Worm (Caenorhabditis elegans) whole organism, L3 larva: ENCODE measurements around the gene srw-69.

ENCODE experiments used
- R02D3.7 ChIP-seq: fragments of 150-350 bp; optimal IDR thresholded peaks from 2 replicates; lab custom pipeline; 2014; ENCODE audit warnings: missing biosample characterization, missing genetic modification characterization
- ama-1 ChIP-seq: fragments of 150-350 bp; optimal IDR thresholded peaks from 2 replicates; lab custom pipeline; 2018
- ceh-82 ChIP-seq: fragments of 150-350 bp; optimal IDR thresholded peaks from 2 replicates; lab custom pipeline; 2014; ENCODE audit warnings: missing biosample characterization, missing genetic modification characterization
- egl-27 ChIP-seq: sonication (generic microtip); optimal IDR thresholded peaks from 4 replicates; lab custom pipeline; 2017; ENCODE audit warnings: missing biosample characterization, missing genetic modification reagents, missing genetic modification characterization
- elt-2 ChIP-seq: sonication (generic microtip); optimal IDR thresholded peaks from 2 replicates; lab custom pipeline; 2016; ENCODE audit warnings: missing genetic modification reagents, mild to moderate bottlenecking, missing genetic modification characterization, missing compliant biosample characterization
- elt-3 ChIP-seq, 3 experiments: fragments of 150-350 bp in 1 of 3; sonication (generic microtip) in 2 of 3; optimal IDR thresholded peaks; 2 replicates in 2 of 3; 4 replicates in 1 of 3; lab custom pipeline; 2014 to 2017; ENCODE audit warnings: missing biosample characterization in 3 of 3, missing genetic modification characterization in 3 of 3
- fkh-10 ChIP-seq: sonication (generic microtip); optimal IDR thresholded peaks from 2 replicates; lab custom pipeline; 2017; ENCODE audit warnings: missing biosample characterization, missing genetic modification reagents, missing genetic modification characterization
- mdl-1 ChIP-seq: fragments of 150-350 bp; optimal IDR thresholded peaks from 2 replicates; lab custom pipeline; 2014; ENCODE audit warnings: missing biosample characterization, missing genetic modification characterization
- nhr-67 ChIP-seq: fragments of 150-350 bp; optimal IDR thresholded peaks from 2 replicates; lab custom pipeline; 2014; ENCODE audit warnings: missing biosample characterization, missing genetic modification characterization
- nhr-76 ChIP-seq: fragments of 150-350 bp; sonication (generic microtip); optimal IDR thresholded peaks from 5 replicates; lab custom pipeline; 2014; ENCODE audit warnings: missing biosample characterization, missing genetic modification characterization
- nhr-77 ChIP-seq: fragments of 150-350 bp; optimal IDR thresholded peaks from 2 replicates; lab custom pipeline; 2014; ENCODE audit warnings: missing biosample characterization, missing genetic modification characterization
- unc-62 ChIP-seq: fragments of 150-350 bp; sonication (generic microtip); optimal IDR thresholded peaks from 4 replicates; lab custom pipeline; 2014; ENCODE audit warnings: missing biosample characterization, missing genetic modification reagents, missing genetic modification characterization
- ztf-11 ChIP-seq: fragments of 150-350 bp; optimal IDR thresholded peaks from 2 replicates; lab custom pipeline; 2014; ENCODE audit warnings: missing biosample characterization, missing genetic modification characterization

ce11 chrV:7449303-7449827, 20.6 kb upstream of the srw-69 start, which contains the start of gene try-12:
- no peak for TF ChIP-seq ama-1 (lab: Kevin White, UChicago)
- TF ChIP-seq fkh-10 (GFP tag; lab: Kevin White, UChicago), result no peak
- no peak for TF ChIP-seq R02D3.7 (tag; lab: Kevin White, UChicago)
- TF ChIP-seq unc-62, result no peak
- no peak for TF ChIP-seq nhr-67 (tag; lab: Kevin White, UChicago)
- TF ChIP-seq ceh-82 (tag; lab: Kevin White, UChicago), result no peak
- no peak for TF ChIP-seq elt-3 (tag; optimal IDR thresholded peaks at IDR 0.05; lab: Kevin White, UChicago)
- no peak for TF ChIP-seq nhr-77 (tag; lab: Kevin White, UChicago)
- TF ChIP-seq ztf-11, result no peak
- TF ChIP-seq mdl-1 (tag; lab: Kevin White, UChicago), result no peak
- TF ChIP-seq elt-2 (tag; lab: Kevin White, UChicago), result no peak
- TF ChIP-seq nhr-76 (tag; lab: Kevin White, UChicago), result no peak
- no peak for TF ChIP-seq egl-27 (tag; lab: Kevin White, UChicago)
